Fruit fly (Drosophila melanogaster) whole organism, embryonic: ENCODE data around the gene tai.

Experiments used
- Adf1 ChIP-seq: fragments of 200-800 bp; sonication (Bioruptor generic); IDR thresholded peaks from 2 replicates; pipeline ENCODE4 v1.3.6; 2022; ENCODE audit warnings: missing biosample characterization, missing genetic modification characterization
- Bdp1 ChIP-seq: fragments of 200-800 bp; sonication (Bioruptor generic); optimal IDR thresholded peaks from 3 replicates; lab custom pipeline; 2016; ENCODE audit warnings: missing biosample characterization, missing genetic modification characterization
- Blimp-1 ChIP-seq: fragments of 200-800 bp; sonication (Bioruptor generic); optimal IDR thresholded peaks from 3 replicates; lab custom pipeline; 2018; ENCODE audit warnings: missing biosample characterization, missing genetic modification characterization, mild to moderate bottlenecking, moderate library complexity, missing genetic modification reagents
- CG10462 ChIP-seq: fragments of 200-800 bp; sonication (Bioruptor generic); optimal IDR thresholded peaks from 2 replicates; lab custom pipeline; 2016; ENCODE audit warnings: missing biosample characterization, missing genetic modification characterization
- CG10979 ChIP-seq: fragments of 200-800 bp; sonication (Bioruptor generic); optimal IDR thresholded peaks from 2 replicates; lab custom pipeline; 2018; ENCODE audit warnings: missing biosample characterization, mild to moderate bottlenecking, missing genetic modification characterization, moderate library complexity
- CG12071 ChIP-seq: fragments of 200-800 bp; sonication (Bioruptor generic); optimal IDR thresholded peaks from 3 replicates; lab custom pipeline; 2018; ENCODE audit warnings: missing biosample characterization, mild to moderate bottlenecking, missing genetic modification characterization
- CG12769 ChIP-seq: fragments of 200-800 bp; sonication (Bioruptor generic); optimal IDR thresholded peaks from 2 replicates; lab custom pipeline; 2019; ENCODE audit warnings: missing biosample characterization, mild to moderate bottlenecking, missing genetic modification characterization, moderate library complexity
- CG1529 ChIP-seq: fragments of 200-800 bp; sonication (Bioruptor generic); optimal IDR thresholded peaks from 3 replicates; lab custom pipeline; 2018; ENCODE audit warnings: missing biosample characterization, missing genetic modification characterization
- CG15601 ChIP-seq: fragments of 200-800 bp; sonication (Bioruptor generic); optimal IDR thresholded peaks from 3 replicates; lab custom pipeline; 2019; ENCODE audit warnings: missing biosample characterization, mild to moderate bottlenecking, missing genetic modification characterization, moderate library complexity
- CG15696 ChIP-seq: fragments of 200-800 bp; sonication (Bioruptor generic); optimal IDR thresholded peaks from 2 replicates; lab custom pipeline; 2019; ENCODE audit warnings: missing biosample characterization, mild to moderate bottlenecking, missing genetic modification characterization, moderate library complexity
- CG16863 ChIP-seq: fragments of 200-800 bp; sonication (Bioruptor generic); optimal IDR thresholded peaks from 3 replicates; lab custom pipeline; 2016; ENCODE audit warnings: missing biosample characterization, missing genetic modification characterization
- CG17568 ChIP-seq: fragments of 200-800 bp; sonication (Bioruptor generic); optimal IDR thresholded peaks from 2 replicates; lab custom pipeline; 2018; ENCODE audit warnings: missing biosample characterization, mild to moderate bottlenecking, missing genetic modification characterization, moderate library complexity
- CG17829 ChIP-seq: fragments of 200-800 bp; optimal IDR thresholded peaks from 2 replicates; lab custom pipeline; 2019; ENCODE audit warnings: missing biosample characterization, mild to moderate bottlenecking, missing genetic modification characterization, moderate library complexity
- CG1792 ChIP-seq: fragments of 200-800 bp; sonication (Bioruptor generic); optimal IDR thresholded peaks from 2 replicates; lab custom pipeline; 2016; ENCODE audit warnings: missing biosample characterization, missing genetic modification characterization
- CG18599 ChIP-seq: fragments of 200-800 bp; sonication (Bioruptor generic); optimal IDR thresholded peaks from 3 replicates; lab custom pipeline; 2017; ENCODE audit warnings: missing biosample characterization, missing genetic modification characterization, mild to moderate bottlenecking, moderate library complexity, missing genetic modification reagents
- CG2678 ChIP-seq: fragments of 200-800 bp; sonication (Bioruptor generic); optimal IDR thresholded peaks from 3 replicates; lab custom pipeline; 2019; ENCODE audit warnings: missing biosample characterization, mild to moderate bottlenecking, missing genetic modification characterization, moderate library complexity
- CG3163 ChIP-seq: fragments of 200-800 bp; sonication (Bioruptor generic); optimal IDR thresholded peaks from 3 replicates; lab custom pipeline; 2016; ENCODE audit warnings: missing biosample characterization, missing genetic modification characterization
- CG33213 ChIP-seq: fragments of 200-800 bp; sonication (Bioruptor generic); optimal IDR thresholded peaks from 3 replicates; lab custom pipeline; 2016; ENCODE audit warnings: missing biosample characterization, missing genetic modification characterization
- CG4404 ChIP-seq: fragments of 200-800 bp; sonication (Bioruptor generic); IDR thresholded peaks from 2 replicates; pipeline ENCODE4 v1.3.6; 2022; ENCODE audit warnings: missing biosample characterization, missing genetic modification characterization
- CG8281 ChIP-seq: fragments of 200-800 bp; sonication (Bioruptor generic); optimal IDR thresholded peaks from 2 replicates; lab custom pipeline; 2018; ENCODE audit warnings: missing biosample characterization, mild to moderate bottlenecking, missing genetic modification characterization, moderate library complexity
- CG8290 ChIP-seq, 3 experiments: fragments of 200-800 bp; sonication (Bioruptor generic); optimal IDR thresholded peaks; 2 replicates each; lab custom pipeline; 2016 to 2019; ENCODE audit warnings: missing biosample characterization in 3 of 3, missing genetic modification characterization in 3 of 3, mild to moderate bottlenecking in 2 of 3, moderate library complexity in 1 of 3
- CG8765 ChIP-seq: fragments of 200-800 bp; sonication (Bioruptor generic); IDR thresholded peaks from 2 replicates; pipeline ENCODE4 v1.3.6; 2022; ENCODE audit warnings: missing biosample characterization, missing genetic modification characterization
- CG9727 ChIP-seq: fragments of 200-800 bp; sonication (Bioruptor generic); optimal IDR thresholded peaks from 3 replicates; lab custom pipeline; 2017; ENCODE audit warnings: missing biosample characterization, mild to moderate bottlenecking, missing genetic modification characterization
- CoRest ChIP-seq: fragments of 200-800 bp; sonication (Bioruptor generic); optimal IDR thresholded peaks from 3 replicates; lab custom pipeline; 2018; ENCODE audit warnings: missing biosample characterization, mild to moderate bottlenecking, missing genetic modification characterization, moderate library complexity
- CrebB ChIP-seq: fragments of 200-800 bp; sonication (Bioruptor generic); optimal IDR thresholded peaks from 3 replicates; lab custom pipeline; 2018; ENCODE audit warnings: missing biosample characterization, mild to moderate bottlenecking, missing genetic modification characterization
- D ChIP-seq, 2 experiments: fragments of 200-800 bp in 1 of 2; fragments of >200 bp in 1 of 2; sonication (Bioruptor generic) in 1 of 2; optimal IDR thresholded peaks; 2 replicates in 1 of 2; 3 replicates in 1 of 2; lab custom pipeline; 2017; ENCODE audit warnings: mild to moderate bottlenecking in 1 of 2, missing biosample characterization in 1 of 2, missing genetic modification characterization in 1 of 2, missing genetic modification reagents in 1 of 2
- Drgx ChIP-seq: fragments of 200-800 bp; sonication (Bioruptor generic); IDR thresholded peaks from 2 replicates; pipeline ENCODE4 v1.3.6; 2022; ENCODE audit warnings: missing biosample characterization, missing genetic modification characterization
- HHEX ChIP-seq: fragments of 200-800 bp; sonication (Bioruptor generic); optimal IDR thresholded peaks from 3 replicates; lab custom pipeline; 2017; ENCODE audit warnings: missing biosample characterization, mild to moderate bottlenecking, missing genetic modification characterization, missing genetic modification reagents
- Hr51 ChIP-seq, 2 experiments: fragments of 200-800 bp; sonication (Bioruptor generic); optimal IDR thresholded peaks; 2 replicates in 1 of 2; 3 replicates in 1 of 2; lab custom pipeline; 2016 to 2018; ENCODE audit warnings: missing biosample characterization in 2 of 2, missing genetic modification characterization in 2 of 2, mild to moderate bottlenecking in 1 of 2, moderate library complexity in 1 of 2
- Mad ChIP-seq: fragments of 200-800 bp; sonication (Bioruptor generic); optimal IDR thresholded peaks from 2 replicates; lab custom pipeline; 2016; ENCODE audit warnings: missing biosample characterization, missing genetic modification characterization
- Mes4 ChIP-seq: fragments of 200-800 bp; sonication (Bioruptor generic); optimal IDR thresholded peaks from 2 replicates; lab custom pipeline; 2016; ENCODE audit warnings: missing biosample characterization, missing genetic modification characterization
- Myb ChIP-seq: fragments of 200-800 bp; sonication (Bioruptor generic); optimal IDR thresholded peaks from 2 replicates; lab custom pipeline; 2016; ENCODE audit warnings: missing biosample characterization, missing genetic modification characterization
- Sox102F ChIP-seq: fragments of 200-800 bp; sonication (Bioruptor generic); optimal IDR thresholded peaks from 2 replicates; lab custom pipeline; 2018; ENCODE audit warnings: missing biosample characterization, mild to moderate bottlenecking, missing genetic modification characterization, moderate library complexity
- TFAM ChIP-seq: fragments of 200-800 bp; sonication (Bioruptor generic); optimal IDR thresholded peaks from 2 replicates; lab custom pipeline; 2017; ENCODE audit warnings: missing biosample characterization, missing genetic modification characterization, inconsistent platforms
- al ChIP-seq: fragments of 200-800 bp; sonication (Bioruptor generic); IDR thresholded peaks from 2 replicates; pipeline ENCODE4 v1.3.6; 2022; ENCODE audit warnings: missing biosample characterization, missing genetic modification characterization
- bowl ChIP-seq: fragments of 200-800 bp; sonication (Bioruptor generic); IDR thresholded peaks from 2 replicates; pipeline ENCODE4 v1.3.6; 2022; ENCODE audit warnings: missing biosample characterization, missing genetic modification characterization
- ci ChIP-seq: fragments of 200-800 bp; sonication (Bioruptor generic); IDR thresholded peaks from 3 replicates; pipeline ENCODE4 v1.3.6; 2022; ENCODE audit warnings: missing biosample characterization, missing genetic modification characterization
- crol ChIP-seq: fragments of 200-800 bp; sonication (Bioruptor generic); IDR thresholded peaks from 2 replicates; pipeline ENCODE4 v1.3.6; 2022; ENCODE audit warnings: missing biosample characterization, missing genetic modification characterization
- crp ChIP-seq, 2 experiments: fragments of 200-800 bp; sonication (Bioruptor generic); optimal IDR thresholded peaks; 2 replicates in 1 of 2; 3 replicates in 1 of 2; lab custom pipeline; 2017; ENCODE audit warnings: missing biosample characterization in 2 of 2, missing genetic modification characterization in 2 of 2, mild to moderate bottlenecking in 1 of 2, moderate library complexity in 1 of 2
- dmrt99B ChIP-seq: fragments of 200-800 bp; sonication (Bioruptor generic); optimal IDR thresholded peaks from 2 replicates; lab custom pipeline; 2018; ENCODE audit warnings: missing biosample characterization, mild to moderate bottlenecking, missing genetic modification characterization, moderate library complexity
- gem ChIP-seq: fragments of 200-800 bp; sonication (Bioruptor generic); optimal IDR thresholded peaks from 2 replicates; lab custom pipeline; 2019; ENCODE audit warnings: missing biosample characterization, mild to moderate bottlenecking, missing genetic modification characterization, moderate library complexity
- grn ChIP-seq: fragments of 200-800 bp; sonication (Bioruptor generic); optimal IDR thresholded peaks from 3 replicates; lab custom pipeline; 2017; ENCODE audit warnings: missing biosample characterization, missing genetic modification characterization
- prd ChIP-seq, 3 experiments: fragments of >200 bp in 2 of 3; fragments of 200-800 bp in 1 of 3; sonication (Bioruptor generic) in 1 of 3; optimal IDR thresholded peaks in 2 of 3; IDR thresholded peaks in 1 of 3; 2 replicates in 2 of 3; 3 replicates in 1 of 3; pipeline versions ENCODE4 v1.3.6 to Lab custom; 2017 to 2022; ENCODE audit warnings: missing biosample characterization in 1 of 3, missing genetic modification characterization in 1 of 3
- tap ChIP-seq: fragments of 200-800 bp; optimal IDR thresholded peaks from 3 replicates; lab custom pipeline; 2019; ENCODE audit warnings: missing biosample characterization, mild to moderate bottlenecking, missing genetic modification characterization, moderate library complexity
- tio ChIP-seq: fragments of 200-800 bp; sonication (Bioruptor generic); optimal IDR thresholded peaks from 2 replicates; lab custom pipeline; 2017; ENCODE audit warnings: missing biosample characterization, missing genetic modification characterization, inconsistent platforms
- unpg ChIP-seq: fragments of 200-800 bp; sonication (Bioruptor generic); optimal IDR thresholded peaks from 3 replicates; lab custom pipeline; 2018; ENCODE audit warnings: missing biosample characterization, mild to moderate bottlenecking, missing genetic modification characterization, moderate library complexity
- usp ChIP-seq: fragments of >200 bp; optimal IDR thresholded peaks from 2 replicates; lab custom pipeline; 2017; ENCODE audit warnings: missing biosample characterization, missing genetic modification characterization
- wek ChIP-seq: fragments of 200-800 bp; sonication (Bioruptor generic); optimal IDR thresholded peaks from 3 replicates; lab custom pipeline; 2018; ENCODE audit warnings: missing biosample characterization, mild to moderate bottlenecking, missing genetic modification characterization, moderate library complexity

The tai gene

DNA sequence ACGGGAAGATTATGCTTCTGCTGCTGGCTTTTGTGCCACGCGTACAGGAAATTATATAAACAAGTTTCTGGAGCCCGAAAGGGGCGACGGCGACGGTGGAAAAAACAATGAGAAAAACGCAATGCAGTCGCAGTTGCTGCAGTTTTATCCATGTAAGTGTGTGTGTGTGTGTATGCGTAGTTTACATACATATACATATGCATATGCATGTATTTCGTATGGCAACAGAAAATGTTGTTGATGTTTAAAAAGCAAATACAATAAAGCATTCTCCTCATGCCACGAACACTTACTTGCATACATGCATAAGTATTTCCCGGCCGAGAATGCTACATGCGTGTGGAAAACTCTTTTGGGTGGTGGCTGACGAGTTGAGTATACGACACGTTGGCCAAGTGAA, 23.7 kb downstream of the tai start (continued):
- TF ChIP-seq CG12071 (GFP tag; lab: Kevin White, UChicago) (peak; percentile 32), CG1792 (peak; percentile 38), CG8765 (GFP tag; lab: Robert Waterston, UW) (no peak), CG18599 (GFP tag; lab: Kevin White, UChicago) (peak; percentile 23), Blimp-1 (GFP tag; lab: Kevin White, UChicago) (peak; percentile 74), D (optimal IDR thresholded peaks at IDR 0.05; lab: Kevin White, UChicago) (no peak), D (GFP tag; optimal IDR thresholded peaks at IDR 0.05; lab: Kevin White, UChicago) (peak; percentile 61), ci (GFP tag; lab: Robert Waterston, UW) (peak; percentile 79), CG10462 (no peak), al (GFP tag; lab: Robert Waterston, UW) (no peak), tio (GFP tag; lab: Kevin White, UChicago) (no peak), Myb (no peak), unpg (GFP tag; lab: Kevin White, UChicago) (peak; percentile 40), HHEX (GFP tag; lab: Kevin White, UChicago) (peak; percentile 32), usp (GFP tag; lab: Kevin White, UChicago) (no peak), CG9727 (GFP tag; lab: Kevin White, UChicago) (peak; percentile 64), CG4404 (no peak), CG1529 (GFP tag; lab: Kevin White, UChicago) (peak; percentile 79), crol (peak; percentile 66), CG15696 (tag; lab: Kevin White, UChicago) (peak; percentile 74), crp (GFP tag; optimal IDR thresholded peaks at IDR 0.05; lab: Kevin White, UChicago) (no peak), CG8281 (no peak), grn (GFP tag; lab: Kevin White, UChicago) (peak; percentile 5), prd (optimal IDR thresholded peaks at IDR 0.05; lab: Kevin White, UChicago) (no peak), prd (GFP tag; IDR thresholded peaks at IDR 0.05; lab: Robert Waterston, UW) (0 out of 3 replicates have a peak, but pooled peaks have one; percentile 12), CG3163 (GFP tag; lab: Kevin White, UChicago) (peak; percentile 21), Drgx (GFP tag; lab: Robert Waterston, UW) (peak; percentile 34; the same call in 1 of the 2 replicates), CG15601 (tag; lab: Kevin White, UChicago) (peak; percentile 78), Mes4 (GFP tag; lab: Kevin White, UChicago) (peak; percentile 19), CG12769 (tag; lab: Kevin White, UChicago) (no peak), tap (tag; lab: Kevin White, UChicago) (peak; percentile 25), Adf1 (GFP tag; lab: Robert Waterston, UW) (no peak), CG33213 (peak; percentile 25), Sox102F (GFP tag; lab: Kevin White, UChicago) (peak; percentile 42), Hr51 (GFP tag; optimal IDR thresholded peaks at IDR 0.05; lab: Kevin White, UChicago) (no peak), dmrt99B (tag; lab: Kevin White, UChicago) (peak; percentile 7), TFAM (GFP tag; lab: Kevin White, UChicago) (no peak), bowl (no peak), CoRest (tag; lab: Kevin White, UChicago) (peak; percentile 36), CG17568 (GFP tag; lab: Kevin White, UChicago) (peak; percentile 25), CG16863 (GFP tag; lab: Kevin White, UChicago) (peak; percentile 28), Mad (no peak), CG10979 (tag; lab: Kevin White, UChicago) (peak; percentile 47), CG17829 (tag; lab: Kevin White, UChicago) (peak; percentile 34), Bdp1 (GFP tag; lab: Kevin White, UChicago) (no peak), CrebB (tag; lab: Kevin White, UChicago) (peak; percentile 47), wek (GFP tag; lab: Kevin White, UChicago) (peak; percentile 69), CG2678 (tag; lab: Kevin White, UChicago) (peak; percentile 62), gem (tag; lab: Kevin White, UChicago) (peak; percentile 52), CG8290 (GFP tag; optimal IDR thresholded peaks at IDR 0.05; lab: Kevin White, UChicago) (no peak), CG8290 (tag; optimal IDR thresholded peaks at IDR 0.05; lab: Kevin White, UChicago) (peak; percentile 32 to 81)
